Worm (Caenorhabditis elegans) whole organism, L4 larva: ENCODE measurements around the gene C37C3.2.
A peak's percentile ranks its signal among the peaks of the same experiment; 100 is the strongest.

ENCODE experiments used
- D1046.2 ChIP-seq: fragments of 200-800 bp; sonication (Bioruptor generic); IDR thresholded peaks from 2 replicates; pipeline ENCODE4 v1.3.6; 2022; ENCODE audit warnings: missing genetic modification characterization, missing compliant biosample characterization
- F37D6.2 ChIP-seq: sonication (generic microtip); optimal IDR thresholded peaks from 2 replicates; lab custom pipeline; 2016; ENCODE audit warnings: mild to moderate bottlenecking, missing genetic modification characterization, missing compliant biosample characterization
- F44E2.7 ChIP-seq: fragments of 200-800 bp; sonication (Bioruptor generic); IDR thresholded peaks from 2 replicates; pipeline ENCODE4 v2.1.2; 2022; ENCODE audit warnings: missing genetic modification characterization, missing compliant biosample characterization
- T26A8.4 ChIP-seq: fragments of 200-800 bp; sonication (Bioruptor generic); IDR thresholded peaks from 2 replicates; pipeline ENCODE4 v1.3.6; 2022; ENCODE audit warnings: missing genetic modification characterization, missing compliant biosample characterization
- Y5F2A.4 ChIP-seq: fragments of 200-800 bp; sonication (Bioruptor generic); optimal IDR thresholded peaks from 2 replicates; lab custom pipeline; 2018; ENCODE audit warnings: mild to moderate bottlenecking, missing genetic modification characterization, missing compliant biosample characterization
- aly-2 ChIP-seq: sonication (generic microtip); optimal IDR thresholded peaks from 2 replicates; lab custom pipeline; 2018; ENCODE audit warnings: missing biosample characterization, missing genetic modification characterization
- ama-1 ChIP-seq: fragments of 150-350 bp; optimal IDR thresholded peaks from 2 replicates; lab custom pipeline; 2014; ENCODE audit warnings: inconsistent platforms, mixed read lengths
- arid-1 ChIP-seq: fragments of 200-800 bp; sonication (Bioruptor generic); conservative IDR thresholded peaks from 2 replicates; pipeline ENCODE4 v1.3.6; 2022; ENCODE audit warnings: missing genetic modification reagents, missing genetic modification characterization, missing compliant biosample characterization
- ceh-20 ChIP-seq: fragments of 200-800 bp; sonication (Bioruptor generic); IDR thresholded peaks from 2 replicates; pipeline ENCODE4 v1.3.6; 2022; ENCODE audit warnings: missing genetic modification reagents, missing genetic modification characterization, missing compliant biosample characterization
- ceh-28 ChIP-seq: fragments of 150-350 bp; optimal IDR thresholded peaks from 2 replicates; lab custom pipeline; 2014; ENCODE audit warnings: missing biosample characterization, missing genetic modification reagents, missing genetic modification characterization
- ceh-32 ChIP-seq: sonication (generic microtip); optimal IDR thresholded peaks from 2 replicates; lab custom pipeline; 2016; ENCODE audit warnings: mild to moderate bottlenecking, missing genetic modification characterization, missing compliant biosample characterization; ENCODE audit not compliant: poor library complexity
- cey-2 ChIP-seq: sonication (generic microtip); optimal IDR thresholded peaks from 3 replicates; lab custom pipeline; 2017; ENCODE audit warnings: missing genetic modification characterization, mild to moderate bottlenecking, missing compliant biosample characterization, antibody characterized with exemption, borderline replicate concordance; ENCODE audit not compliant: insufficient read depth
- ctbp-1 ChIP-seq: fragments of 200-800 bp; sonication (Bioruptor generic); IDR thresholded peaks from 2 replicates; pipeline ENCODE4 v1.3.6; 2022; ENCODE audit warnings: missing genetic modification reagents, missing genetic modification characterization, missing compliant biosample characterization
- dmd-9 ChIP-seq: fragments of 200-800 bp; sonication (Bioruptor generic); IDR thresholded peaks from 2 replicates; pipeline ENCODE4 v1.3.6; 2022; ENCODE audit warnings: missing genetic modification reagents, missing genetic modification characterization, missing compliant biosample characterization
- duxl-1 ChIP-seq: sonication (generic microtip); optimal IDR thresholded peaks from 2 replicates; lab custom pipeline; 2016; ENCODE audit warnings: mild to moderate bottlenecking, missing genetic modification characterization, moderate library complexity, missing compliant biosample characterization; ENCODE audit not compliant: poor library complexity
- dve-1 ChIP-seq: sonication (generic microtip); optimal IDR thresholded peaks from 2 replicates; lab custom pipeline; 2017; ENCODE audit warnings: antibody characterized with exemption, mild to moderate bottlenecking, missing genetic modification characterization, missing compliant biosample characterization; ENCODE audit not compliant: insufficient read depth
- fkh-10 ChIP-seq: fragments of 150-350 bp; optimal IDR thresholded peaks from 2 replicates; lab custom pipeline; 2014; ENCODE audit warnings: missing biosample characterization, missing genetic modification reagents, missing genetic modification characterization
- fos-1 ChIP-seq: fragments of 150-350 bp; optimal IDR thresholded peaks from 2 replicates; lab custom pipeline; 2014; ENCODE audit warnings: missing biosample characterization, missing genetic modification characterization
- hlh-11 ChIP-seq: fragments of 200-800 bp; sonication (Bioruptor generic); optimal IDR thresholded peaks from 2 replicates; lab custom pipeline; 2018; ENCODE audit warnings: mild to moderate bottlenecking, missing genetic modification characterization, missing compliant biosample characterization
- hlh-30 ChIP-seq: sonication (generic microtip); optimal IDR thresholded peaks from 2 replicates; lab custom pipeline; 2017; ENCODE audit warnings: antibody characterized with exemption, mild to moderate bottlenecking, missing genetic modification characterization, missing compliant biosample characterization; ENCODE audit not compliant: insufficient read depth
- lin-29 ChIP-seq: fragments of 200-800 bp; sonication (Bioruptor generic); IDR thresholded peaks from 2 replicates; pipeline ENCODE4 v1.3.6; 2022; ENCODE audit warnings: missing genetic modification reagents, missing genetic modification characterization, missing compliant biosample characterization
- lin-38 ChIP-seq: fragments of 200-800 bp; sonication (Bioruptor generic); IDR thresholded peaks from 2 replicates; pipeline ENCODE4 v1.3.6; 2022; ENCODE audit warnings: missing genetic modification reagents, missing genetic modification characterization, missing compliant biosample characterization
- lin-39 ChIP-seq: fragments of 150-350 bp; optimal IDR thresholded peaks from 2 replicates; lab custom pipeline; 2014; ENCODE audit warnings: missing biosample characterization, missing genetic modification reagents, missing genetic modification characterization
- mdl-1 ChIP-seq, 2 experiments: fragments of 150-350 bp in 1 of 2; sonication (generic microtip) in 1 of 2; optimal IDR thresholded peaks; 2 replicates each; lab custom pipeline; 2014 to 2017; ENCODE audit warnings: missing biosample characterization in 2 of 2, missing genetic modification characterization in 2 of 2
- mep-1 ChIP-seq: fragments of 150-350 bp; sonication (generic microtip); optimal IDR thresholded peaks from 3 replicates; lab custom pipeline; 2014; ENCODE audit warnings: missing biosample characterization, missing genetic modification characterization
- mxl-3 ChIP-seq: fragments of 200-800 bp; sonication (Bioruptor generic); optimal IDR thresholded peaks from 2 replicates; lab custom pipeline; 2018; ENCODE audit warnings: mild to moderate bottlenecking, missing genetic modification characterization, missing compliant biosample characterization
- nhr-111 ChIP-seq: fragments of 200-800 bp; sonication (Bioruptor generic); optimal IDR thresholded peaks from 2 replicates; lab custom pipeline; 2018; ENCODE audit warnings: mild to moderate bottlenecking, missing genetic modification characterization, missing compliant biosample characterization
- nhr-28 ChIP-seq: fragments of 150-350 bp; optimal IDR thresholded peaks from 2 replicates; lab custom pipeline; 2014; ENCODE audit warnings: missing biosample characterization, missing genetic modification characterization
- rbr-2 ChIP-seq: sonication (generic microtip); optimal IDR thresholded peaks from 2 replicates; lab custom pipeline; 2016; ENCODE audit warnings: missing genotype, missing genetic modification characterization, missing compliant biosample characterization
- set-16 ChIP-seq: fragments of 200-800 bp; sonication (Bioruptor generic); IDR thresholded peaks from 2 replicates; pipeline ENCODE4 v1.3.6; 2022; ENCODE audit warnings: missing genetic modification reagents, missing genetic modification characterization, missing compliant biosample characterization
- snpc-1.2 ChIP-seq: fragments of 200-800 bp; sonication (Bioruptor generic); IDR thresholded peaks from 2 replicates; pipeline ENCODE4 v1.3.6; 2022; ENCODE audit warnings: missing genetic modification reagents, missing genetic modification characterization, missing compliant biosample characterization
- spr-1 ChIP-seq: sonication (generic microtip); optimal IDR thresholded peaks from 2 replicates; lab custom pipeline; 2016; ENCODE audit warnings: mild to moderate bottlenecking, missing genetic modification characterization, missing compliant biosample characterization
- tag-97 ChIP-seq: fragments of 200-800 bp; sonication (Bioruptor generic); IDR thresholded peaks from 2 replicates; pipeline ENCODE4 v1.3.6; 2022; ENCODE audit warnings: missing genetic modification characterization, missing compliant biosample characterization
- tra-1 ChIP-seq: fragments of 200-800 bp; sonication (Bioruptor generic); IDR thresholded peaks from 2 replicates; pipeline ENCODE4 v1.3.6; 2022; ENCODE audit warnings: missing genetic modification reagents, missing genetic modification characterization, missing compliant biosample characterization
- unc-62 ChIP-seq, 3 experiments: fragments of 150-350 bp in 1 of 3; sonication (generic microtip); optimal IDR thresholded peaks in 2 of 3; peaks in 1 of 3; 1 replicate in 1 of 3; 2 replicates in 2 of 3; lab custom pipeline; 2014 to 2017; ENCODE audit warnings: missing biosample characterization in 3 of 3, missing genetic modification characterization in 3 of 3, missing genetic modification reagents in 3 of 3, missing genotype in 1 of 3
- vab-7 ChIP-seq: fragments of 200-800 bp; sonication (Bioruptor generic); IDR thresholded peaks from 2 replicates; pipeline ENCODE4 v1.3.6; 2022; ENCODE audit warnings: missing genetic modification reagents, missing genetic modification characterization, missing compliant biosample characterization
- zfp-2 ChIP-seq: sonication (generic microtip); optimal IDR thresholded peaks from 2 replicates; lab custom pipeline; 2016; ENCODE audit warnings: mild to moderate bottlenecking, missing genetic modification characterization, missing compliant biosample characterization
- zip-2 ChIP-seq: fragments of 150-350 bp; optimal IDR thresholded peaks from 2 replicates; lab custom pipeline; 2014; ENCODE audit warnings: missing biosample characterization, missing genetic modification characterization
- ztf-11 ChIP-seq: fragments of 150-350 bp; optimal IDR thresholded peaks from 2 replicates; lab custom pipeline; 2014; ENCODE audit warnings: missing biosample characterization, missing genetic modification characterization

C37C3.2 gene

ce11 chrV:7830952-7831351, 24.8 kb upstream of the C37C3.2 start:
- no peak for TF ChIP-seq ama-1 (lab: Kevin White, UChicago)
- no peak for TF ChIP-seq D1046.2 (GFP tag; lab: Robert Waterston, UW)
- TF ChIP-seq set-16 (GFP tag; lab: Robert Waterston, UW): peak; percentile 85
- TF ChIP-seq, all 104 proteins: peak for 1

- peak in 1 of 2 experiments; percentile 46 for TF ChIP-seq mdl-1 (tag; optimal IDR thresholded peaks at IDR 0.05; lab: Kevin White, UChicago)
- no peak for TF ChIP-seq tra-1 (GFP tag; lab: Robert Waterston, UW)
- peak; percentile 53 for TF ChIP-seq mep-1
- TF ChIP-seq ceh-28 (tag; lab: Kevin White, UChicago): no peak
- TF ChIP-seq F37D6.2: no peak
- no peak for TF ChIP-seq F44E2.7 (GFP tag; lab: Robert Waterston, UW)
- no peak for TF ChIP-seq lin-29 (GFP tag; lab: Robert Waterston, UW)
- TF ChIP-seq hlh-11 (tag; lab: Kevin White, UChicago): peak; percentile 2
- no peak for TF ChIP-seq fkh-10 (GFP tag; lab: Kevin White, UChicago)
- no peak for TF ChIP-seq spr-1
- TF ChIP-seq ceh-20: no peak
- TF ChIP-seq tag-97 (GFP tag; lab: Robert Waterston, UW): no peak
- no peak for TF ChIP-seq ama-1 (lab: Kevin White, UChicago)
- TF ChIP-seq dve-1: no peak
- TF ChIP-seq dmd-9: no peak
- TF ChIP-seq unc-62 (GFP tag; optimal IDR thresholded peaks at IDR 0.05 in 1 of 2; lab: Kevin White, UChicago): peak in 1 of 2 experiments; percentile 62
- no peak for TF ChIP-seq unc-62 (tag; optimal IDR thresholded peaks at IDR 0.05; lab: Kevin White, UChicago)
- TF ChIP-seq ztf-11 (tag; lab: Kevin White, UChicago): no peak
- no peak for TF ChIP-seq nhr-111 (GFP tag; lab: Kevin White, UChicago)
- peak; percentile 45 for TF ChIP-seq hlh-30 (tag; lab: Kevin White, UChicago)
- no peak for TF ChIP-seq vab-7 (GFP tag; lab: Robert Waterston, UW)
- no peak for TF ChIP-seq lin-39 (tag; lab: Kevin White, UChicago)
- no peak for TF ChIP-seq zip-2 (tag; lab: Kevin White, UChicago)
- TF ChIP-seq ctbp-1 (GFP tag; lab: Robert Waterston, UW): no peak
- TF ChIP-seq snpc-1.2: no peak
- TF ChIP-seq nhr-28 (tag; lab: Kevin White, UChicago): peak; percentile 46
- TF ChIP-seq T26A8.4 (GFP tag; lab: Robert Waterston, UW): no peak
- TF ChIP-seq, all 104 proteins: peak for 6
Observed at ce11 chrV:7836911-7837310, 18.8 kb upstream of the C37C3.2 start, which contains the start of gene txt-5. TSS of gene txt-5 (minus strand) at chrV:7837134.

- TF ChIP-seq zfp-2 (tag; lab: Kevin White, UChicago) (no peak), ama-1 (lab: Kevin White, UChicago) (peak; percentile 5), nhr-28 (tag; lab: Kevin White, UChicago) (peak; percentile 4)
Observed at ce11 chrV:7837809-7838208, 17.9 kb upstream of the C37C3.2 start, which contains the start of gene ttr-33. TSS of gene ttr-33 (minus strand) at chrV:7837909.

ce11 chrV:7839485-7839884, 16.3 kb upstream of the C37C3.2 start, which contains the start of gene C37C3.12:
TSS of gene C37C3.12 (minus strand) at chrV:7839585.
- TF ChIP-seq aly-2 (tag; lab: Kevin White, UChicago) (no peak), Y5F2A.4 (GFP tag; lab: Kevin White, UChicago) (no peak), ztf-11 (tag; lab: Kevin White, UChicago) (no peak), rbr-2 (no peak)

- TF ChIP-seq lin-38 (GFP tag; lab: Robert Waterston, UW): no peak
- no peak for TF ChIP-seq tag-97 (GFP tag; lab: Robert Waterston, UW)
- TF ChIP-seq fos-1: no peak
- TF ChIP-seq arid-1 (GFP tag; lab: Robert Waterston, UW): no peak
- no peak for TF ChIP-seq duxl-1 (tag; lab: Kevin White, UChicago)
- TF ChIP-seq mxl-3 (GFP tag; lab: Kevin White, UChicago): no peak
- no peak for TF ChIP-seq ceh-32
- TF ChIP-seq nhr-28 (tag; lab: Kevin White, UChicago): no peak
- TF ChIP-seq cey-2 (tag; lab: Kevin White, UChicago): no peak
- no peak for TF ChIP-seq snpc-1.2
Observed at ce11 chrV:7842228-7842627, 13.5 kb upstream of the C37C3.2 start, which contains the start of gene grd-8. TSS of gene grd-8 (plus strand) at chrV:7842528.
